Worm (Caenorhabditis elegans) whole organism, early embryonic: ENCODE results near the gene inx-9.

Source experiments
- ama-1 ChIP-seq: fragments of 150-350 bp; optimal IDR thresholded peaks from 2 replicates; lab custom pipeline; 2014
- ceh-13 ChIP-seq: fragments of 200-800 bp; sonication (Bioruptor generic); optimal IDR thresholded peaks from 2 replicates; lab custom pipeline; 2018; ENCODE audit warnings: mild to moderate bottlenecking, missing genetic modification characterization, missing compliant biosample characterization
- flt-1 ChIP-seq: fragments of 200-800 bp; sonication (Bioruptor generic); IDR thresholded peaks from 2 replicates; pipeline ENCODE4 v1.3.6; 2022; ENCODE audit warnings: missing genetic modification characterization, missing compliant biosample characterization
- hmg-4 ChIP-seq: fragments of 200-800 bp; sonication (Bioruptor generic); optimal IDR thresholded peaks from 2 replicates; lab custom pipeline; 2018; ENCODE audit warnings: mild to moderate bottlenecking, missing genetic modification characterization, missing compliant biosample characterization
- hnd-1 ChIP-seq: sonication (generic microtip); optimal IDR thresholded peaks from 2 replicates; lab custom pipeline; 2016; ENCODE audit warnings: missing genetic modification characterization, missing compliant biosample characterization
- tbx-11 ChIP-seq: fragments of 200-800 bp; sonication (Bioruptor generic); IDR thresholded peaks from 2 replicates; pipeline ENCODE4 v1.3.6; 2022; ENCODE audit warnings: missing genetic modification characterization, missing compliant biosample characterization

ce11 chrIV:11668001-11668400 is 8.2 kb upstream of the inx-9 start, which contains the start of gene atg-4.2:
- TF ChIP-seq flt-1 (no peak), ama-1 (lab: Kevin White, UChicago) (no peak), ceh-13 (no peak), hmg-4 (no peak), tbx-11 (no peak), hnd-1 (no peak)
